Fruit fly (Drosophila melanogaster) whole organism, embryonic: ENCODE data around the gene CG7518.
A peak's percentile ranks its signal among the peaks of the same experiment; 100 is the strongest.

ENCODE experiments used
- Adf1 ChIP-seq: fragments of 200-800 bp; sonication (Bioruptor generic); IDR thresholded peaks from 2 replicates; pipeline ENCODE4 v1.3.6; 2022; ENCODE audit warnings: missing biosample characterization, missing genetic modification characterization
- B-H1 ChIP-seq: fragments of 200-800 bp; sonication (Bioruptor generic); IDR thresholded peaks from 3 replicates; pipeline ENCODE4 v1.3.6; 2022; ENCODE audit warnings: missing biosample characterization, missing genetic modification characterization
- Bgb ChIP-seq: fragments of 200-800 bp; sonication (Bioruptor generic); IDR thresholded peaks from 2 replicates; pipeline ENCODE4 v1.3.6; 2022; ENCODE audit warnings: missing biosample characterization, missing genetic modification characterization; ENCODE audit not compliant: partially characterized antibody
- CG10431 ChIP-seq: fragments of 200-800 bp; sonication (Bioruptor generic); optimal IDR thresholded peaks from 3 replicates; lab custom pipeline; 2018; ENCODE audit warnings: missing biosample characterization, mild to moderate bottlenecking, missing genetic modification characterization
- CG11504 ChIP-seq: fragments of 200-800 bp; sonication (Bioruptor generic); optimal IDR thresholded peaks from 3 replicates; lab custom pipeline; 2019; ENCODE audit warnings: missing biosample characterization, mild to moderate bottlenecking, missing genetic modification characterization, moderate library complexity
- CG12071 ChIP-seq: fragments of 200-800 bp; sonication (Bioruptor generic); optimal IDR thresholded peaks from 3 replicates; lab custom pipeline; 2018; ENCODE audit warnings: missing biosample characterization, mild to moderate bottlenecking, missing genetic modification characterization
- CG12299 ChIP-seq: fragments of 200-800 bp; sonication (Bioruptor generic); optimal IDR thresholded peaks from 2 replicates; lab custom pipeline; 2018; ENCODE audit warnings: missing biosample characterization, mild to moderate bottlenecking, missing genetic modification characterization
- CG13287 ChIP-seq: fragments of 200-800 bp; sonication (Bioruptor generic); IDR thresholded peaks from 2 replicates; pipeline ENCODE4 v1.3.6; 2022; ENCODE audit warnings: missing biosample characterization, missing genetic modification characterization; ENCODE audit not compliant: partially characterized antibody
- CG13775 ChIP-seq: fragments of 200-800 bp; sonication (Bioruptor generic); optimal IDR thresholded peaks from 3 replicates; lab custom pipeline; 2017; ENCODE audit warnings: missing biosample characterization, mild to moderate bottlenecking, missing genetic modification characterization
- CG1602 ChIP-seq: fragments of 200-800 bp; sonication (Bioruptor generic); optimal IDR thresholded peaks from 3 replicates; lab custom pipeline; 2016; ENCODE audit warnings: missing biosample characterization, missing genetic modification characterization
- CG16815 ChIP-seq: fragments of 200-800 bp; sonication (Bioruptor generic); optimal IDR thresholded peaks from 3 replicates; lab custom pipeline; 2017; ENCODE audit warnings: missing biosample characterization, mild to moderate bottlenecking, missing genetic modification characterization
- CG17385 ChIP-seq: fragments of 200-800 bp; sonication (Bioruptor generic); optimal IDR thresholded peaks from 3 replicates; lab custom pipeline; 2018; ENCODE audit warnings: missing biosample characterization, mild to moderate bottlenecking, missing genetic modification characterization
- CG1832 ChIP-seq: fragments of 200-800 bp; sonication (Bioruptor generic); optimal IDR thresholded peaks from 2 replicates; lab custom pipeline; 2017; ENCODE audit warnings: missing biosample characterization, mild to moderate bottlenecking, missing genetic modification characterization, inconsistent platforms
- CG2712 ChIP-seq: fragments of 200-800 bp; optimal IDR thresholded peaks from 3 replicates; lab custom pipeline; 2019; ENCODE audit warnings: missing biosample characterization, mild to moderate bottlenecking, missing genetic modification characterization, moderate library complexity
- CG30403 ChIP-seq: fragments of 200-800 bp; sonication (Bioruptor generic); optimal IDR thresholded peaks from 3 replicates; lab custom pipeline; 2016; ENCODE audit warnings: missing biosample characterization, missing genetic modification characterization
- CG32532 ChIP-seq: fragments of 200-800 bp; sonication (Bioruptor generic); IDR thresholded peaks from 2 replicates; pipeline ENCODE4 v1.3.6; 2022; ENCODE audit warnings: missing biosample characterization, missing genetic modification characterization
- CG3281 ChIP-seq: fragments of 200-800 bp; sonication (Bioruptor generic); optimal IDR thresholded peaks from 3 replicates; lab custom pipeline; 2017; ENCODE audit warnings: missing biosample characterization, mild to moderate bottlenecking, missing genetic modification characterization
- CG34376 ChIP-seq: fragments of 200-800 bp; sonication (Bioruptor generic); optimal IDR thresholded peaks from 2 replicates; lab custom pipeline; 2018; ENCODE audit warnings: missing biosample characterization, mild to moderate bottlenecking, missing genetic modification characterization
- CG4730 ChIP-seq: fragments of 200-800 bp; sonication (Bioruptor generic); IDR thresholded peaks from 2 replicates; pipeline ENCODE4 v1.3.6; 2022; ENCODE audit warnings: missing biosample characterization, missing genetic modification characterization
- CG6791 ChIP-seq: fragments of 200-800 bp; sonication (Bioruptor generic); IDR thresholded peaks from 3 replicates; pipeline ENCODE4 v1.3.6; 2022; ENCODE audit warnings: missing biosample characterization, missing genetic modification characterization; ENCODE audit not compliant: partially characterized antibody
- CG6813 ChIP-seq: fragments of 200-800 bp; sonication (Bioruptor generic); optimal IDR thresholded peaks from 2 replicates; lab custom pipeline; 2017; ENCODE audit warnings: missing biosample characterization, missing genetic modification characterization, mild to moderate bottlenecking, moderate library complexity, missing genetic modification reagents
- CG9437 ChIP-seq: fragments of 200-800 bp; sonication (Bioruptor generic); optimal IDR thresholded peaks from 2 replicates; lab custom pipeline; 2018; ENCODE audit warnings: missing biosample characterization, mild to moderate bottlenecking, missing genetic modification characterization
- CG9932 ChIP-seq: fragments of 200-800 bp; sonication (Bioruptor generic); IDR thresholded peaks from 2 replicates; pipeline ENCODE4 v1.3.6; 2022; ENCODE audit warnings: missing biosample characterization, missing genetic modification characterization
- Deaf1 ChIP-seq: fragments of 200-800 bp; optimal IDR thresholded peaks from 3 replicates; lab custom pipeline; 2019; ENCODE audit warnings: missing biosample characterization, mild to moderate bottlenecking, missing genetic modification characterization, moderate library complexity
- Eip74EF ChIP-seq, 2 experiments: fragments of 200-800 bp in 1 of 2; fragments of >200 bp in 1 of 2; sonication (Bioruptor generic) in 1 of 2; optimal IDR thresholded peaks; 2 replicates each; lab custom pipeline; 2017 to 2019; ENCODE audit warnings: missing biosample characterization in 2 of 2, missing genetic modification characterization in 2 of 2, mild to moderate bottlenecking in 1 of 2, moderate library complexity in 1 of 2
- HLH4C ChIP-seq: fragments of 200-800 bp; sonication (Bioruptor generic); IDR thresholded peaks from 3 replicates; pipeline ENCODE4 v1.3.6; 2022; ENCODE audit warnings: missing biosample characterization, missing genetic modification characterization; ENCODE audit not compliant: partially characterized antibody
- Hmr ChIP-seq: fragments of 200-800 bp; sonication (Bioruptor generic); optimal IDR thresholded peaks from 3 replicates; lab custom pipeline; 2017; ENCODE audit warnings: mild to moderate bottlenecking, missing biosample characterization, missing genetic modification reagents, missing genetic modification characterization
- Hr78 ChIP-seq, 2 experiments: fragments of 200-800 bp in 1 of 2; fragments of >200 bp in 1 of 2; sonication (Bioruptor generic) in 1 of 2; optimal IDR thresholded peaks; 2 replicates each; lab custom pipeline; 2017 to 2019; ENCODE audit warnings: missing biosample characterization in 2 of 2, missing genetic modification characterization in 2 of 2, mild to moderate bottlenecking in 1 of 2, moderate library complexity in 1 of 2
- MTF-1 ChIP-seq: fragments of 200-800 bp; sonication (Bioruptor generic); optimal IDR thresholded peaks from 2 replicates; lab custom pipeline; 2018; ENCODE audit warnings: missing biosample characterization, mild to moderate bottlenecking, missing genetic modification characterization, borderline replicate concordance
- Med ChIP-seq: fragments of 200-800 bp; sonication (Bioruptor generic); peaks from one replicate; lab custom pipeline; 2016; ENCODE audit warnings: missing biosample characterization, missing genetic modification characterization, mild to moderate bottlenecking, inconsistent platforms, moderate library complexity
- Myb ChIP-seq: fragments of 200-800 bp; sonication (Bioruptor generic); optimal IDR thresholded peaks from 2 replicates; lab custom pipeline; 2016; ENCODE audit warnings: missing biosample characterization, missing genetic modification characterization
- NC2α ChIP-seq: fragments of 200-800 bp; sonication (Bioruptor generic); optimal IDR thresholded peaks from 2 replicates; lab custom pipeline; 2016; ENCODE audit warnings: missing biosample characterization, missing genetic modification characterization
- NFAT ChIP-seq: fragments of 200-800 bp; sonication (Bioruptor generic); IDR thresholded peaks from 2 replicates; pipeline ENCODE4 v1.3.6; 2022; ENCODE audit warnings: missing biosample characterization, missing genetic modification characterization
- Stat92E ChIP-seq, 3 experiments: fragments of >200 bp in 2 of 3; fragments of 200-800 bp in 1 of 3; sonication (Bioruptor generic) in 1 of 3; optimal IDR thresholded peaks; 2 replicates each; lab custom pipeline; 2017 to 2019; ENCODE audit warnings: missing biosample characterization in 3 of 3, missing genetic modification characterization in 3 of 3, mild to moderate bottlenecking in 1 of 3, moderate library complexity in 1 of 3
- ap ChIP-seq: fragments of 200-800 bp; sonication (Bioruptor generic); IDR thresholded peaks from 2 replicates; pipeline ENCODE4 v1.3.6; 2022; ENCODE audit warnings: missing biosample characterization, missing genetic modification characterization
- bbx ChIP-seq: fragments of 200-800 bp; sonication (Bioruptor generic); IDR thresholded peaks from 2 replicates; pipeline ENCODE4 v1.3.6; 2022; ENCODE audit warnings: missing biosample characterization, missing genetic modification characterization; ENCODE audit not compliant: partially characterized antibody
- cg ChIP-seq: fragments of 200-800 bp; sonication (Bioruptor generic); optimal IDR thresholded peaks from 3 replicates; lab custom pipeline; 2019; ENCODE audit warnings: missing biosample characterization, mild to moderate bottlenecking, missing genetic modification characterization, moderate library complexity
- fd3F ChIP-seq: fragments of 200-800 bp; sonication (Bioruptor generic); optimal IDR thresholded peaks from 2 replicates; lab custom pipeline; 2018; ENCODE audit warnings: missing biosample characterization, mild to moderate bottlenecking, missing genetic modification characterization, moderate library complexity
- fd64A ChIP-seq: fragments of 200-800 bp; sonication (Bioruptor generic); optimal IDR thresholded peaks from 3 replicates; lab custom pipeline; 2018; ENCODE audit warnings: missing biosample characterization, mild to moderate bottlenecking, missing genetic modification characterization
- gt ChIP-seq: fragments of 200-800 bp; sonication (Bioruptor generic); IDR thresholded peaks from 2 replicates; pipeline ENCODE4 v1.3.6; 2022; ENCODE audit warnings: missing biosample characterization, missing genetic modification characterization
- inv ChIP-seq: fragments of 200-800 bp; sonication (Bioruptor generic); IDR thresholded peaks from 2 replicates; pipeline ENCODE4 v1.3.6; 2022; ENCODE audit warnings: missing biosample characterization, missing genetic modification characterization; ENCODE audit not compliant: partially characterized antibody
- kni ChIP-seq: fragments of 200-800 bp; sonication (Bioruptor generic); optimal IDR thresholded peaks from 3 replicates; lab custom pipeline; 2017; ENCODE audit warnings: mild to moderate bottlenecking, missing biosample characterization, missing genetic modification reagents, missing genetic modification characterization
- maf-S ChIP-seq: fragments of 200-800 bp; sonication (Bioruptor generic); optimal IDR thresholded peaks from 2 replicates; lab custom pipeline; 2016; ENCODE audit warnings: missing biosample characterization, missing genetic modification characterization
- ranshi ChIP-seq: fragments of 200-800 bp; sonication (Bioruptor generic); IDR thresholded peaks from 2 replicates; pipeline ENCODE4 v1.3.6; 2022; ENCODE audit warnings: missing biosample characterization, missing genetic modification characterization
- salm ChIP-seq: fragments of 200-800 bp; sonication (Bioruptor generic); optimal IDR thresholded peaks from 2 replicates; lab custom pipeline; 2018; ENCODE audit warnings: missing biosample characterization, mild to moderate bottlenecking, missing genetic modification characterization
- sug ChIP-seq: fragments of 200-800 bp; optimal IDR thresholded peaks from 2 replicates; lab custom pipeline; 2019; ENCODE audit warnings: missing biosample characterization, mild to moderate bottlenecking, missing genetic modification characterization, moderate library complexity
- tna ChIP-seq: fragments of 200-800 bp; sonication (Bioruptor generic); IDR thresholded peaks from 2 replicates; pipeline ENCODE4 v1.3.6; 2022; ENCODE audit warnings: missing biosample characterization, missing genetic modification characterization; ENCODE audit not compliant: partially characterized antibody
- wor ChIP-seq: fragments of 200-800 bp; sonication (Bioruptor generic); IDR thresholded peaks from 2 replicates; pipeline ENCODE4 v1.3.6; 2022; ENCODE audit warnings: missing biosample characterization, missing genetic modification characterization

CG7518 gene

dm6 chr3R:13051298-13051723, 53.4 kb downstream of the CG7518 start, which contains the start of gene CG7966 (continued):
- TF ChIP-seq ap (GFP tag; lab: Robert Waterston, UW), result no peak
- TF ChIP-seq cg (GFP tag; lab: Kevin White, UChicago), result peak; percentile 24
- peak; percentile 49 for TF ChIP-seq CG34376 (GFP tag; lab: Kevin White, UChicago)
- peak; percentile 37; the same call in 1 of the 2 replicates for TF ChIP-seq bbx (GFP tag; lab: Robert Waterston, UW)
- peak; percentile 10 for TF ChIP-seq CG10431 (GFP tag; lab: Kevin White, UChicago)
- TF ChIP-seq CG30403 (GFP tag; lab: Kevin White, UChicago), result no peak
- TF ChIP-seq CG13287, result peak; percentile 9
- peak; percentile 36 for TF ChIP-seq Hmr (GFP tag; lab: Kevin White, UChicago)
- TF ChIP-seq CG13775, result no peak
- no peak for TF ChIP-seq CG2712 (tag; lab: Kevin White, UChicago)
- TF ChIP-seq Deaf1 (tag; lab: Kevin White, UChicago), result peak; percentile 34
- peak; percentile 38; the same call in 1 of the 2 replicates for TF ChIP-seq Bgb (GFP tag; lab: Robert Waterston, UW)
- peak in 1 of 2 experiments; percentile 47 for TF ChIP-seq Eip74EF (GFP tag; optimal IDR thresholded peaks at IDR 0.05; lab: Kevin White, UChicago)
- TF ChIP-seq CG17385, result peak; percentile 19
- TF ChIP-seq CG3281 (GFP tag; lab: Kevin White, UChicago), result no peak
- no peak for TF ChIP-seq CG11504 (tag; lab: Kevin White, UChicago)
- TF ChIP-seq Adf1, result peak; percentile 26; the same call in 1 of the 2 replicates
- TF ChIP-seq CG4730, result no peak
- TF ChIP-seq maf-S, result no peak
- peak in 1 of 2 experiments; percentile 99 for TF ChIP-seq Hr78 (GFP tag; optimal IDR thresholded peaks at IDR 0.05; lab: Kevin White, UChicago)
- peak; percentile 9 for TF ChIP-seq CG12299 (tag; lab: Kevin White, UChicago)
- peak; percentile 32 for TF ChIP-seq fd64A
- no peak for TF ChIP-seq fd3F (GFP tag; lab: Kevin White, UChicago)
- peak; percentile 83 for TF ChIP-seq Med (GFP tag; lab: Kevin White, UChicago)
- peak; percentile 38; the same call in 1 of the 2 replicates for TF ChIP-seq CG32532
- no peak for TF ChIP-seq CG16815 (GFP tag; lab: Kevin White, UChicago)
- no peak for TF ChIP-seq NFAT (GFP tag; lab: Robert Waterston, UW)
- TF ChIP-seq CG1832, result no peak
- TF ChIP-seq inv, result no peak
- TF ChIP-seq CG9932, result no peak
- no peak for TF ChIP-seq HLH4C (GFP tag; lab: Robert Waterston, UW)
- peak; percentile 48 for TF ChIP-seq CG6813 (GFP tag; lab: Kevin White, UChicago)
- TF ChIP-seq tna, result peak; percentile 30; the same call in 1 of the 2 replicates
- TF ChIP-seq salm, result peak; percentile 10
- no peak for TF ChIP-seq CG6791 (GFP tag; lab: Robert Waterston, UW)
- TF ChIP-seq Myb (GFP tag; lab: Kevin White, UChicago), result no peak
- TF ChIP-seq CG12071 (GFP tag; lab: Kevin White, UChicago), result peak; percentile 10
- TF ChIP-seq kni (GFP tag; lab: Kevin White, UChicago), result no peak
- no peak; the same call in 2 of the 3 replicates for TF ChIP-seq B-H1
- peak; percentile 28 for TF ChIP-seq sug (tag; lab: Kevin White, UChicago)
- TF ChIP-seq NC2α (GFP tag; lab: Kevin White, UChicago), result peak; percentile 10
- TF ChIP-seq Stat92E (GFP tag; optimal IDR thresholded peaks at IDR 0.05; lab: Kevin White, UChicago), result no peak
- no peak for TF ChIP-seq CG1602 (GFP tag; lab: Kevin White, UChicago)
- no peak for TF ChIP-seq gt (GFP tag; lab: Robert Waterston, UW)
- TF ChIP-seq wor (GFP tag; lab: Robert Waterston, UW), result no peak
- TF ChIP-seq ranshi (GFP tag; lab: Robert Waterston, UW), result peak; percentile 25; the same call in 1 of the 2 replicates
- TF ChIP-seq MTF-1 (GFP tag; lab: Kevin White, UChicago), result peak; percentile 38
- no peak for TF ChIP-seq CG9437 (GFP tag; lab: Kevin White, UChicago)
